Fruit fly (Drosophila melanogaster) whole organism, embryonic: ENCODE measurements around the gene CG34028.

ENCODE experiments used
- Atf6 ChIP-seq: fragments of 200-800 bp; sonication (Bioruptor generic); IDR thresholded peaks from 2 replicates; pipeline ENCODE4 v1.3.6; 2022; ENCODE audit warnings: missing biosample characterization, missing genetic modification characterization
- CG1024 ChIP-seq: fragments of 200-800 bp; sonication (Bioruptor generic); IDR thresholded peaks from 2 replicates; pipeline ENCODE4 v1.3.6; 2022; ENCODE audit warnings: missing biosample characterization, missing genetic modification characterization
- CG10321 ChIP-seq: fragments of 200-800 bp; sonication (Bioruptor generic); IDR thresholded peaks from 2 replicates; pipeline ENCODE4 v1.3.6; 2022; ENCODE audit warnings: missing biosample characterization, missing genetic modification characterization
- CG10366 ChIP-seq: fragments of 200-800 bp; sonication (Bioruptor generic); IDR thresholded peaks from 2 replicates; pipeline ENCODE4 v1.3.6; 2022; ENCODE audit warnings: missing biosample characterization, missing genetic modification characterization
- CG10654 ChIP-seq: fragments of 200-800 bp; sonication (Bioruptor generic); optimal IDR thresholded peaks from 2 replicates; lab custom pipeline; 2016; ENCODE audit warnings: missing biosample characterization, missing genetic modification characterization
- CG12104 ChIP-seq: fragments of 200-800 bp; sonication (Bioruptor generic); optimal IDR thresholded peaks from 3 replicates; lab custom pipeline; 2016; ENCODE audit warnings: missing biosample characterization, missing genetic modification characterization
- CG14710 ChIP-seq: fragments of 200-800 bp; sonication (Bioruptor generic); optimal IDR thresholded peaks from 3 replicates; lab custom pipeline; 2019; ENCODE audit warnings: missing biosample characterization, mild to moderate bottlenecking, missing genetic modification characterization, moderate library complexity
- CG1647 ChIP-seq: fragments of 200-800 bp; sonication (Bioruptor generic); optimal IDR thresholded peaks from 3 replicates; lab custom pipeline; 2016; ENCODE audit warnings: missing biosample characterization, missing genetic modification characterization
- CG16813 ChIP-seq: fragments of 200-800 bp; sonication (Bioruptor generic); IDR thresholded peaks from 3 replicates; pipeline ENCODE4 v1.3.6; 2022; ENCODE audit warnings: missing biosample characterization, missing genetic modification characterization; ENCODE audit not compliant: partially characterized antibody
- CG17568 ChIP-seq: fragments of 200-800 bp; sonication (Bioruptor generic); optimal IDR thresholded peaks from 2 replicates; lab custom pipeline; 2018; ENCODE audit warnings: missing biosample characterization, mild to moderate bottlenecking, missing genetic modification characterization, moderate library complexity
- CG2120 ChIP-seq: fragments of 200-800 bp; sonication (Bioruptor generic); optimal IDR thresholded peaks from 3 replicates; lab custom pipeline; 2016; ENCODE audit warnings: missing biosample characterization, missing genetic modification characterization
- CG30020 ChIP-seq: fragments of 200-800 bp; optimal IDR thresholded peaks from 2 replicates; lab custom pipeline; 2019; ENCODE audit warnings: missing biosample characterization, mild to moderate bottlenecking, missing genetic modification characterization, moderate library complexity
- CG5953 ChIP-seq: fragments of 200-800 bp; sonication (Bioruptor generic); IDR thresholded peaks from 2 replicates; pipeline ENCODE4 v1.3.6; 2022; ENCODE audit warnings: missing biosample characterization, missing genetic modification characterization
- CG7357 ChIP-seq: fragments of 200-800 bp; sonication (Bioruptor generic); IDR thresholded peaks from 3 replicates; pipeline ENCODE4 v1.3.6; 2022; ENCODE audit warnings: missing biosample characterization, missing genetic modification characterization
- CG8281 ChIP-seq: fragments of 200-800 bp; sonication (Bioruptor generic); optimal IDR thresholded peaks from 2 replicates; lab custom pipeline; 2018; ENCODE audit warnings: missing biosample characterization, mild to moderate bottlenecking, missing genetic modification characterization, moderate library complexity
- CG9727 ChIP-seq: fragments of 200-800 bp; sonication (Bioruptor generic); optimal IDR thresholded peaks from 3 replicates; lab custom pipeline; 2017; ENCODE audit warnings: missing biosample characterization, mild to moderate bottlenecking, missing genetic modification characterization
- CG9876 ChIP-seq: fragments of 200-800 bp; sonication (Bioruptor generic); optimal IDR thresholded peaks from 2 replicates; lab custom pipeline; 2016; ENCODE audit warnings: missing biosample characterization, missing genetic modification characterization
- Dfd ChIP-seq, 2 experiments: fragments of >200 bp; optimal IDR thresholded peaks; 2 replicates each; lab custom pipeline; 2017; ENCODE audit warnings: missing biosample characterization in 2 of 2, missing genetic modification characterization in 2 of 2
- Fer2 ChIP-seq: fragments of 200-800 bp; sonication (Bioruptor generic); optimal IDR thresholded peaks from 2 replicates; lab custom pipeline; 2018; ENCODE audit warnings: missing biosample characterization, mild to moderate bottlenecking, missing genetic modification characterization, moderate library complexity
- HLHmδ ChIP-seq: fragments of 200-800 bp; sonication (Bioruptor generic); optimal IDR thresholded peaks from 2 replicates; lab custom pipeline; 2018; ENCODE audit warnings: missing biosample characterization, mild to moderate bottlenecking, missing genetic modification characterization, moderate library complexity
- Jarid2 ChIP-seq: fragments of 200-800 bp; sonication (Bioruptor generic); optimal IDR thresholded peaks from 3 replicates; lab custom pipeline; 2017; ENCODE audit warnings: mild to moderate bottlenecking, missing biosample characterization, missing genetic modification reagents, missing genetic modification characterization
- Kr ChIP-seq: fragments of 200-800 bp; sonication (Bioruptor generic); optimal IDR thresholded peaks from 2 replicates; lab custom pipeline; 2017; ENCODE audit warnings: missing biosample characterization, mild to moderate bottlenecking, missing genetic modification characterization
- Lhr ChIP-seq: fragments of 200-800 bp; sonication (Bioruptor generic); optimal IDR thresholded peaks from 3 replicates; lab custom pipeline; 2017; ENCODE audit warnings: mild to moderate bottlenecking, missing biosample characterization, missing genetic modification reagents, missing genetic modification characterization
- Optix ChIP-seq: fragments of 200-800 bp; sonication (Bioruptor generic); IDR thresholded peaks from 3 replicates; pipeline ENCODE4 v1.3.6; 2022; ENCODE audit warnings: missing biosample characterization, missing genetic modification characterization
- PHDP ChIP-seq: fragments of 200-800 bp; sonication (Bioruptor generic); optimal IDR thresholded peaks from 3 replicates; lab custom pipeline; 2018; ENCODE audit warnings: missing biosample characterization, mild to moderate bottlenecking, missing genetic modification characterization, moderate library complexity
- Pdp1 ChIP-seq, 2 experiments: fragments of 200-800 bp; sonication (Bioruptor generic); optimal IDR thresholded peaks; 3 replicates each; lab custom pipeline; 2016; ENCODE audit warnings: missing biosample characterization in 2 of 2, missing genetic modification characterization in 2 of 2, mild to moderate bottlenecking in 1 of 2, moderate library complexity in 1 of 2
- Spps ChIP-seq: fragments of 200-800 bp; sonication (Bioruptor generic); optimal IDR thresholded peaks from 2 replicates; lab custom pipeline; 2018; ENCODE audit warnings: missing biosample characterization, mild to moderate bottlenecking, missing genetic modification characterization
- Taf1 ChIP-seq: fragments of 200-800 bp; sonication (Bioruptor generic); IDR thresholded peaks from 2 replicates; pipeline ENCODE4 v1.3.6; 2022; ENCODE audit warnings: missing biosample characterization, missing genetic modification characterization
- Xrp1 ChIP-seq: fragments of 200-800 bp; sonication (Bioruptor generic); IDR thresholded peaks from 2 replicates; pipeline ENCODE4 v1.3.6; 2022; ENCODE audit warnings: missing biosample characterization, missing genetic modification characterization
- al ChIP-seq: fragments of 200-800 bp; sonication (Bioruptor generic); IDR thresholded peaks from 2 replicates; pipeline ENCODE4 v1.3.6; 2022; ENCODE audit warnings: missing biosample characterization, missing genetic modification characterization
- bbx ChIP-seq: fragments of 200-800 bp; sonication (Bioruptor generic); IDR thresholded peaks from 2 replicates; pipeline ENCODE4 v1.3.6; 2022; ENCODE audit warnings: missing biosample characterization, missing genetic modification characterization; ENCODE audit not compliant: partially characterized antibody
- bigmax ChIP-seq: fragments of 200-800 bp; sonication (Bioruptor generic); optimal IDR thresholded peaks from 2 replicates; lab custom pipeline; 2018; ENCODE audit warnings: missing biosample characterization, mild to moderate bottlenecking, missing genetic modification characterization
- btn ChIP-seq: fragments of 200-800 bp; sonication (Bioruptor generic); optimal IDR thresholded peaks from 2 replicates; lab custom pipeline; 2016; ENCODE audit warnings: missing biosample characterization, missing genetic modification characterization
- cwo ChIP-seq: fragments of 200-800 bp; sonication (Bioruptor generic); optimal IDR thresholded peaks from 3 replicates; lab custom pipeline; 2017; ENCODE audit warnings: missing biosample characterization, missing genetic modification characterization, mild to moderate bottlenecking, moderate library complexity, missing genetic modification reagents
- disco-r ChIP-seq: fragments of 200-800 bp; sonication (Bioruptor generic); optimal IDR thresholded peaks from 2 replicates; lab custom pipeline; 2016; ENCODE audit warnings: missing biosample characterization, missing genetic modification characterization
- en ChIP-seq: fragments of 200-800 bp; sonication (Bioruptor generic); optimal IDR thresholded peaks from 2 replicates; lab custom pipeline; 2016; ENCODE audit warnings: missing biosample characterization, missing genetic modification characterization
- fd102C ChIP-seq: fragments of 200-800 bp; sonication (Bioruptor generic); optimal IDR thresholded peaks from 2 replicates; lab custom pipeline; 2018; ENCODE audit warnings: missing biosample characterization, mild to moderate bottlenecking, missing genetic modification characterization, moderate library complexity
- grau ChIP-seq: fragments of 200-800 bp; optimal IDR thresholded peaks from 3 replicates; lab custom pipeline; 2019; ENCODE audit warnings: missing biosample characterization, mild to moderate bottlenecking, missing genetic modification characterization, moderate library complexity
- gsb-n ChIP-seq: fragments of 200-800 bp; sonication (Bioruptor generic); optimal IDR thresholded peaks from 3 replicates; lab custom pipeline; 2018; ENCODE audit warnings: missing biosample characterization, mild to moderate bottlenecking, missing genetic modification characterization
- gt ChIP-seq: fragments of 200-800 bp; sonication (Bioruptor generic); IDR thresholded peaks from 2 replicates; pipeline ENCODE4 v1.3.6; 2022; ENCODE audit warnings: missing biosample characterization, missing genetic modification characterization
- her ChIP-seq: fragments of 200-800 bp; sonication (Bioruptor generic); optimal IDR thresholded peaks from 2 replicates; lab custom pipeline; 2016; ENCODE audit warnings: missing biosample characterization, missing genetic modification characterization
- luna ChIP-seq: fragments of 200-800 bp; sonication (Bioruptor generic); optimal IDR thresholded peaks from 2 replicates; lab custom pipeline; 2016; ENCODE audit warnings: missing biosample characterization, missing genetic modification characterization
- nmo ChIP-seq: fragments of 200-800 bp; sonication (Bioruptor generic); optimal IDR thresholded peaks from 2 replicates; lab custom pipeline; 2018; ENCODE audit warnings: missing biosample characterization, mild to moderate bottlenecking, missing genetic modification characterization, moderate library complexity
- onecut ChIP-seq: fragments of 200-800 bp; sonication (Bioruptor generic); IDR thresholded peaks from 2 replicates; pipeline ENCODE4 v1.3.6; 2022; ENCODE audit warnings: missing biosample characterization, missing genetic modification characterization
- pho ChIP-seq: fragments of 200-800 bp; sonication (Bioruptor generic); optimal IDR thresholded peaks from 2 replicates; lab custom pipeline; 2016; ENCODE audit warnings: missing biosample characterization, missing genetic modification characterization
- pita ChIP-seq: fragments of 200-800 bp; sonication (Bioruptor generic); optimal IDR thresholded peaks from 2 replicates; lab custom pipeline; 2017; ENCODE audit warnings: missing biosample characterization, mild to moderate bottlenecking, missing genetic modification characterization
- pros ChIP-seq: fragments of 200-800 bp; sonication (Bioruptor generic); optimal IDR thresholded peaks from 3 replicates; lab custom pipeline; 2019; ENCODE audit warnings: missing biosample characterization, mild to moderate bottlenecking, missing genetic modification characterization, moderate library complexity
- ro ChIP-seq: fragments of 200-800 bp; sonication (Bioruptor generic); IDR thresholded peaks from 2 replicates; pipeline ENCODE4 v1.3.6; 2022; ENCODE audit warnings: missing biosample characterization, missing genetic modification characterization
- so ChIP-seq: fragments of 200-800 bp; sonication (Bioruptor generic); IDR thresholded peaks from 3 replicates; pipeline ENCODE4 v1.3.6; 2022; ENCODE audit warnings: missing biosample characterization, missing genetic modification characterization
- stwl ChIP-seq: fragments of 200-800 bp; sonication (Bioruptor generic); optimal IDR thresholded peaks from 3 replicates; lab custom pipeline; 2018; ENCODE audit warnings: missing biosample characterization, mild to moderate bottlenecking, missing genetic modification characterization, moderate library complexity
- unpg ChIP-seq: fragments of 200-800 bp; sonication (Bioruptor generic); optimal IDR thresholded peaks from 3 replicates; lab custom pipeline; 2018; ENCODE audit warnings: missing biosample characterization, mild to moderate bottlenecking, missing genetic modification characterization, moderate library complexity

CG34028 gene

DNA sequence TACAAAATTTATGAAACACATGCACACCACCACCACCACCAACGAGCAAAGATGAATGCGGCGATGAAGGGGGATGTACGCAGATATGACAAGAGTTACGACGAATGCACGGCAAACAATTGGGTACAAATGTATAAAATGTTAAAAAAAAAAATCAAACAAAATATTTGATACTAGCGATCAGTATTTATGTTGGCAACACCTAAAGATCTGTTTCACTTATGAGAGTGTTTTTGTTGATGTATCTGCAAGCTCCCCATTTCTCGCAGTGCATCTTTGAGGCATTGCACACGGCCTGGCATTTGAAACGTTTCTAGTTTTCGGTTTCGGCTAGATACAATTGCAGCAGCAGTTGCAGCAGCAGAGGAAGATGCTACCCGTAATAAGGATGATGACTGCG lies 24.5 kb upstream of the CG34028 start (continued):
- peak; percentile 12 for TF ChIP-seq Kr (GFP tag; lab: Kevin White, UChicago)
- peak; percentile 87 for TF ChIP-seq CG9727 (GFP tag; lab: Kevin White, UChicago)
- no peak for TF ChIP-seq pros (GFP tag; lab: Kevin White, UChicago)
- TF ChIP-seq CG5953 (GFP tag; lab: Robert Waterston, UW), result peak; percentile 57
- peak; percentile 51 for TF ChIP-seq Lhr
- TF ChIP-seq CG1647 (GFP tag; lab: Kevin White, UChicago), result peak; percentile 61
- TF ChIP-seq luna, result no peak
- peak; percentile 81 for TF ChIP-seq CG14710 (tag; lab: Kevin White, UChicago)
- peak; percentile 67 for TF ChIP-seq btn (GFP tag; lab: Kevin White, UChicago)
- peak; percentile 30 for TF ChIP-seq Jarid2 (GFP tag; lab: Kevin White, UChicago)
- TF ChIP-seq disco-r (GFP tag; lab: Kevin White, UChicago), result peak; percentile 46
- peak; percentile 21 for TF ChIP-seq pho (GFP tag; lab: Kevin White, UChicago)
- TF ChIP-seq gt (GFP tag; lab: Robert Waterston, UW), result peak; percentile 77
- peak; percentile 39; the same call in 1 of the 2 replicates for TF ChIP-seq Atf6 (GFP tag; lab: Robert Waterston, UW)
- peak; percentile 74 for TF ChIP-seq CG1024 (GFP tag; lab: Robert Waterston, UW)
- peak; percentile 78 for TF ChIP-seq Optix (GFP tag; lab: Robert Waterston, UW)
- peak; percentile 34; the same call in 1 of the 3 replicates for TF ChIP-seq CG7357 (GFP tag; lab: Robert Waterston, UW)
- peak; percentile 41 for TF ChIP-seq CG17568 (GFP tag; lab: Kevin White, UChicago)
- peak; percentile 79 for TF ChIP-seq onecut (GFP tag; lab: Robert Waterston, UW)
- peak; percentile 22; the same call in 1 of the 2 replicates for TF ChIP-seq al (GFP tag; lab: Robert Waterston, UW)
- peak; percentile 45 for TF ChIP-seq en (GFP tag; lab: Kevin White, UChicago)
- no peak for TF ChIP-seq CG16813 (GFP tag; lab: Robert Waterston, UW)
- no peak for TF ChIP-seq bigmax
- TF ChIP-seq CG2120 (GFP tag; lab: Kevin White, UChicago), result peak; percentile 45
- no peak for TF ChIP-seq pita
- peak; percentile 66 for TF ChIP-seq PHDP (tag; lab: Kevin White, UChicago)
- no peak for TF ChIP-seq CG30020 (tag; lab: Kevin White, UChicago)
- TF ChIP-seq CG10366, result peak; percentile 65
- TF ChIP-seq CG8281 (tag; lab: Kevin White, UChicago), result peak; percentile 15
- peak; percentile 69; the same call in 1 of the 3 replicates for TF ChIP-seq so (GFP tag; lab: Robert Waterston, UW)
- TF ChIP-seq CG10321 (GFP tag; lab: Robert Waterston, UW), result no peak
- peak; percentile 89 for TF ChIP-seq Xrp1 (GFP tag; lab: Robert Waterston, UW)
- peak; percentile 71 for TF ChIP-seq CG10654 (GFP tag; lab: Kevin White, UChicago)
- TF ChIP-seq grau (tag; lab: Kevin White, UChicago), result peak; percentile 33
- peak; percentile 35 for TF ChIP-seq stwl (tag; lab: Kevin White, UChicago)
- TF ChIP-seq Fer2, result no peak
- no peak for TF ChIP-seq Taf1 (GFP tag; lab: Robert Waterston, UW)
- peak; percentile 27 for TF ChIP-seq cwo (GFP tag; lab: Kevin White, UChicago)
- TF ChIP-seq Pdp1 (GFP tag; optimal IDR thresholded peaks at IDR 0.05; lab: Kevin White, UChicago), result peak; percentile 69 to 75
- peak; percentile 68 for TF ChIP-seq Spps (tag; lab: Kevin White, UChicago)
- peak; percentile 78 for TF ChIP-seq gsb-n
- TF ChIP-seq CG9876 (GFP tag; lab: Kevin White, UChicago), result peak; percentile 24
- peak; percentile 84 for TF ChIP-seq unpg (GFP tag; lab: Kevin White, UChicago)
- TF ChIP-seq HLHmδ (GFP tag; lab: Kevin White, UChicago), result no peak
- TF ChIP-seq ro, result peak; percentile 17; the same call in 1 of the 2 replicates
- peak; percentile 77 for TF ChIP-seq fd102C (GFP tag; lab: Kevin White, UChicago)
- peak; percentile 38 for TF ChIP-seq her (GFP tag; lab: Kevin White, UChicago)
- TF ChIP-seq CG12104 (GFP tag; lab: Kevin White, UChicago), result peak; percentile 45
- peak; percentile 82 for TF ChIP-seq nmo (GFP tag; lab: Kevin White, UChicago)
- TF ChIP-seq bbx (GFP tag; lab: Robert Waterston, UW), result no peak
- TF ChIP-seq Dfd (GFP tag; optimal IDR thresholded peaks at IDR 0.05; lab: Kevin White, UChicago), result no peak
